Worm (Caenorhabditis elegans) whole organism, young adult: Measurements from ENCODE around the gene F55A11.11.

Experiments used
- ets-4 ChIP-seq: fragments of 200-800 bp; sonication (Bioruptor generic); optimal IDR thresholded peaks from 2 replicates; lab custom pipeline; 2018; ENCODE audit warnings: mild to moderate bottlenecking, missing genetic modification characterization, missing compliant biosample characterization
- lin-26 ChIP-seq: fragments of 200-800 bp; sonication (Bioruptor generic); IDR thresholded peaks from 2 replicates; pipeline ENCODE4 v1.3.6; 2022; ENCODE audit warnings: missing genetic modification reagents, missing genetic modification characterization, missing compliant biosample characterization
- lsy-27 ChIP-seq: sonication (generic microtip); optimal IDR thresholded peaks from 2 replicates; lab custom pipeline; 2017; ENCODE audit warnings: missing genetic modification characterization, mild to moderate bottlenecking, missing compliant biosample characterization, antibody characterized with exemption, missing genotype, borderline replicate concordance; ENCODE audit not compliant: insufficient read depth

DNA sequence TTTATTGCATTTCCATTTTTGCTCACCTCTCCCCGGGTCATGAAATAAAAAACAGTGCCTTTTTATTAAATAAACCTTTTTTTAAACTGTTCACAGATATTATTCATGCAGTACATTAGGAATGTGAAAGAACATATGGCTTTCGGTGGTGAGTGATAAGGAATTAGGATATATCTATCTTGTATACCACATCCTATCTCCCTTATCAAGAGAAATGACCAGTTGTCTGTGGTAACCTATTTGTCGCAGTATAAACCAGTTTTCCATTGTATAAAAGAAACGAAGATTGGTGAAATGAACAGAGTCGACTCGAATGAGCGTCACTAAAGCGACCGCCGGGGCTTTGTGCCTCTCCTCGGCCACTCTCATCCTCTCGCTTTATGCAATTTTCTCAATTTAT, 46.3 kb downstream of the F55A11.11 start, which contains the start of gene col-158:
- TF ChIP-seq lsy-27 (tag; lab: Kevin White, UChicago), result no peak
- TF ChIP-seq ets-4 (GFP tag; lab: Kevin White, UChicago), result no peak
- no peak for TF ChIP-seq lin-26
